Fruit fly (Drosophila melanogaster): Measurements from ENCODE around the gene CCT7.

- TF ChIP-seq CG7045 (GFP tag; optimal IDR thresholded peaks at IDR 0.05): no peak
- TF ChIP-seq toe (GFP tag; optimal IDR thresholded peaks at IDR 0.05): no peak
- no peak for TF ChIP-seq CG1620 (GFP tag; optimal IDR thresholded peaks at IDR 0.05)
- no peak for TF ChIP-seq kay (GFP tag; ENCODE audit: borderline replicate concordance)
- no peak for TF ChIP-seq Mnt (GFP tag; optimal IDR thresholded peaks at IDR 0.05)
- TF ChIP-seq bab1 (GFP tag; optimal IDR thresholded peaks at IDR 0.05): no peak
These were observed 33.4 kb upstream of the CCT7 start, which contains the start of the genes CG34135 and CG11768 for dm6 chr3R:8767998-8768397.
